Fruit fly (Drosophila melanogaster): ENCODE data around the gene Sf3b3.

Sf3b3 gene

DNA sequence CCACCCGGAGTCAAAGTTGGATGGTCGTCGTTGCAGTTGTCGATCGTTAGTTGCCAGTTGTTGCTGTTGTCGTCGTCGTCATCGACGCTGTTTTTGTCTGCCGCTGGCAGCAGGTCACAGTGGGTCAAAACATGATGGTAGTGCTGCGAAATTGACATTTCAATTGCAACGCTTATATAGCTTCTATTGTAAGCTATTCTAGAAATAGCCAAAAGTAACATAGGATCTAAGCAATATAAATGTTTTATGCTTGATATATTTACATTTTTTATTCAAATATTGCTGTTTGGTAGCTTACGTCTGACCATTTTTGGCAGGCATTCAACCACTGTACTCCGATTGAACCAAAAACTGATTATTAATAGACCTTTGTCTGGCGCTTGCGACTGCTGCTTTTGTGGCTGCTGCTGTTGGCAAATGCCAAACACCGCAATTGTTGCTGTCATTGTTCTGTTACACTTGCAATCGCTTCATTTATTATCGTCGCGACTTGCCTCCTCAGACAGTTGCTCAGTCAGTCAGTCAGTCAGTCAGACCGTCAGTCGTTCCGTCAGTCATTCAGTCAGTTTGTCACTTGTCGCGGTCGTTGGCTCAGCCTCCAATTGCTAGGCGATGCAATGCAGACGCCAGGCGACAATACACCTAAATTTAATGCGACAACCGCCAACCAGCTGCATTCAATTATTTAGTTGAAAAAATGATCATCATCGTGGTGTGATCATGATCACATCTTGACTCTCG is 41.8 kb downstream of the Sf3b3 start (continued):
- peak; percentile 65 for TF ChIP-seq CG4318 (GFP tag; optimal IDR thresholded peaks at IDR 0.05)
- TF ChIP-seq Hr39 (GFP tag; optimal IDR thresholded peaks at IDR 0.05), result peak; percentile 55
- TF ChIP-seq lz (GFP tag; optimal IDR thresholded peaks at IDR 0.05), result peak; percentile 63
- TF ChIP-seq dac (GFP tag; optimal IDR thresholded peaks at IDR 0.05), result peak; percentile 58
- TF ChIP-seq Eip93F (GFP tag; optimal IDR thresholded peaks at IDR 0.05), result peak; percentile 48
- TF ChIP-seq CG11294 (GFP tag; IDR thresholded peaks at IDR 0.05), result peak; percentile 63; the same call in 1 of the 2 replicates
- TF ChIP-seq net (GFP tag; optimal IDR thresholded peaks at IDR 0.05), result peak; percentile 81
- peak; percentile 69 for TF ChIP-seq esn (GFP tag; optimal IDR thresholded peaks at IDR 0.05)
- TF ChIP-seq CG1621 (tag; optimal IDR thresholded peaks at IDR 0.05), result peak; percentile 49
- TF ChIP-seq CG10669 (GFP tag; optimal IDR thresholded peaks at IDR 0.05), result peak; percentile 49
- peak; percentile 85 for TF ChIP-seq Sox14 (GFP tag; optimal IDR thresholded peaks at IDR 0.05)
- peak; percentile 41 for TF ChIP-seq CG8632 (GFP tag; optimal IDR thresholded peaks at IDR 0.05)
- peak; percentile 67 for TF ChIP-seq Eip75B (GFP tag; optimal IDR thresholded peaks at IDR 0.05)
- no peak for TF ChIP-seq fd85E (GFP tag; optimal IDR thresholded peaks at IDR 0.05)
- peak; percentile 9 for TF ChIP-seq dsx (GFP tag; optimal IDR thresholded peaks at IDR 0.05; ENCODE audit: poor library complexity, severe bottlenecking)
- peak; percentile 93 for TF ChIP-seq svp (GFP tag)
- peak; percentile 52 for TF ChIP-seq Ets21C (GFP tag; optimal IDR thresholded peaks at IDR 0.05)
- TF ChIP-seq Hr38 (GFP tag; optimal IDR thresholded peaks at IDR 0.05), result peak; percentile 39
- TF ChIP-seq eg (GFP tag; IDR thresholded peaks at IDR 0.05), result peak; percentile 75
- peak; percentile 76 for TF ChIP-seq pdm3 (GFP tag; optimal IDR thresholded peaks at IDR 0.05)
- TF ChIP-seq CG34406 (GFP tag; optimal IDR thresholded peaks at IDR 0.05), result peak; percentile 29
- TF ChIP-seq acj6 (GFP tag; optimal IDR thresholded peaks at IDR 0.05), result peak; percentile 52
- TF ChIP-seq spab (GFP tag; optimal IDR thresholded peaks at IDR 0.05), result peak; percentile 39
- peak; percentile 52 for TF ChIP-seq CG7368 (GFP tag; optimal IDR thresholded peaks at IDR 0.05)
- peak; percentile 29 for TF ChIP-seq vri (GFP tag; optimal IDR thresholded peaks at IDR 0.05)
- peak; percentile 51 for TF ChIP-seq CG3032 (tag; optimal IDR thresholded peaks at IDR 0.05)

DNA sequence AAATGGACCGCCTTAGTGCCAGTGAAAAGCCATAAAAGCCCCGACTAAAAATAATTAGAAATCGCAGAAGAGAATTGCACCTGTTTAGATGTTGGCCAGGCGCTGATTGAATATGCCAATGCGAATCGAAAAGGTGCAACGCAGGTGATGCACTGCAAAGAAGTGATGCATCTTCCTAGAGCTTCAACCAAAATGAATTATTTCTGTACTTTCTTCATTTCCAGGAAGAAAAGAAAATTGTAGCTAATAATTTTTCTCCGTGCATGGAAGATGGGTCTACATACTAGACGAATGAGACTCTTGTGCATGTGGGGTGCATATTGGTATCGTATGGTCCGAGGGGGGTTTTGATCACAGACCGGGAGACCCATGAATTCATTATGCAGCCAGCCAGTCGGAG is 44.2 kb downstream of the Sf3b3 start:
- TF ChIP-seq CG8119 (GFP tag; IDR thresholded peaks at IDR 0.05) (peak; percentile 35; the same call in 1 of the 3 replicates), CG4318 (GFP tag; optimal IDR thresholded peaks at IDR 0.05) (peak; percentile 20), dac (GFP tag; optimal IDR thresholded peaks at IDR 0.05) (peak; percentile 3), OdsH (GFP tag; optimal IDR thresholded peaks at IDR 0.05) (peak; percentile 18), CG31627 (GFP tag; optimal IDR thresholded peaks at IDR 0.05) (no peak), Sox14 (GFP tag; optimal IDR thresholded peaks at IDR 0.05) (peak; percentile 1), CG9139 (GFP tag; optimal IDR thresholded peaks at IDR 0.05) (no peak), CG6276 (GFP tag; optimal IDR thresholded peaks at IDR 0.05) (peak; percentile 18), Hr4 (GFP tag; optimal IDR thresholded peaks at IDR 0.05) (peak; percentile 56), acj6 (GFP tag; optimal IDR thresholded peaks at IDR 0.05) (peak; percentile 1), svp (GFP tag) (peak; percentile 21), net (GFP tag; optimal IDR thresholded peaks at IDR 0.05) (no peak), CG15336 (GFP tag; IDR thresholded peaks at IDR 0.05) (0 out of 2 replicates have a peak, but pooled peaks have one; percentile 28), CG6163 (GFP tag; IDR thresholded peaks at IDR 0.05) (0 out of 3 replicates have a peak, but pooled peaks have one; percentile 32), Sox102F (GFP tag; optimal IDR thresholded peaks at IDR 0.05) (no peak), Eip93F (GFP tag; optimal IDR thresholded peaks at IDR 0.05) (no peak), Lpt (GFP tag; optimal IDR thresholded peaks at IDR 0.05) (peak; percentile 25), Eip78C (GFP tag) (peak; percentile 29), CG32006 (GFP tag; optimal IDR thresholded peaks at IDR 0.05) (peak; percentile 63)

DNA sequence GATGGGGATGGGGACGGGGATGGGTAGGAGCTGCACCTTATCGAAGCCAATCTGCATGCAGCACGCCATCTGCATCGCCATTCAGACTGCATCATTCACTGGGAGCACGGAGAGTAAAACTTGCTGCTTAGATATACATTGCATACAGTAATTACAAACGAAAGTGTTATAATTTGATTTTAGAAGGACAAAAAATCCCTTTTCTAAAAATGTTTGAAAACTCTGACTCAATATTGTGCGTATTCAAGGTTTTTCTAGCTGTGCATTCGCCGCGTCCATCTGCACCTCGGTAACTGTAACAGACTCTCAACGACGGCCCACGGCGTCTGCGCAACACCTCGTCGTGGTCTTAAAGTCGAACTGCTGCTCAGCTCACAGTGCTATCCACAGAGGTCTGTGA is 45.5 kb downstream of the Sf3b3 start:
- no peak for TF ChIP-seq Hr39 (GFP tag; optimal IDR thresholded peaks at IDR 0.05)
- peak; percentile 91 for TF ChIP-seq Lpt (GFP tag; optimal IDR thresholded peaks at IDR 0.05)
- no peak for TF ChIP-seq CG9139 (GFP tag; optimal IDR thresholded peaks at IDR 0.05)
- TF ChIP-seq CG6276 (GFP tag; optimal IDR thresholded peaks at IDR 0.05), result peak; percentile 91
- TF ChIP-seq acj6 (GFP tag; optimal IDR thresholded peaks at IDR 0.05), result peak; percentile 60
- TF ChIP-seq ss (GFP tag; optimal IDR thresholded peaks at IDR 0.05), result peak in 1 of 2 experiments; percentile 3
- peak; percentile 97 for TF ChIP-seq CG32006 (GFP tag; optimal IDR thresholded peaks at IDR 0.05)
- TF ChIP-seq CG6163 (GFP tag; IDR thresholded peaks at IDR 0.05), result peak; percentile 92
- peak; percentile 96 for TF ChIP-seq CG8119 (GFP tag; IDR thresholded peaks at IDR 0.05)
- TF ChIP-seq achi (GFP tag; optimal IDR thresholded peaks at IDR 0.05), result peak; percentile 80
- TF ChIP-seq spab (GFP tag; optimal IDR thresholded peaks at IDR 0.05), result peak; percentile 20
- TF ChIP-seq pdm3 (GFP tag; optimal IDR thresholded peaks at IDR 0.05), result peak; percentile 73
- no peak for TF ChIP-seq Smox (GFP tag; optimal IDR thresholded peaks at IDR 0.05)
- TF ChIP-seq Sox14 (GFP tag; optimal IDR thresholded peaks at IDR 0.05), result peak; percentile 77
- TF ChIP-seq CG11902 (GFP tag; optimal IDR thresholded peaks at IDR 0.05), result no peak
- TF ChIP-seq dsx (GFP tag; optimal IDR thresholded peaks at IDR 0.05; ENCODE audit: poor library complexity, severe bottlenecking), result no peak
- peak; percentile 24 for TF ChIP-seq CG16779 (tag; optimal IDR thresholded peaks at IDR 0.05)
- peak; percentile 78 for TF ChIP-seq CG11294 (GFP tag; IDR thresholded peaks at IDR 0.05)
- TF ChIP-seq OdsH (GFP tag; optimal IDR thresholded peaks at IDR 0.05), result peak; percentile 77
- peak; percentile 89 for TF ChIP-seq Eip78C (GFP tag)
- TF ChIP-seq CG10631 (GFP tag; optimal IDR thresholded peaks at IDR 0.05), result peak; percentile 70
- no peak for TF ChIP-seq vri (GFP tag; optimal IDR thresholded peaks at IDR 0.05)
- peak; percentile 23 for TF ChIP-seq Hr38 (GFP tag; optimal IDR thresholded peaks at IDR 0.05)
